Worm (Caenorhabditis elegans) whole organism, late embryonic: ENCODE data around the gene C39E9.8.

ENCODE experiments used
- C38D4.7 ChIP-seq: fragments of 200-800 bp; sonication (Bioruptor generic); optimal IDR thresholded peaks from 2 replicates; lab custom pipeline; 2018; ENCODE audit warnings: mild to moderate bottlenecking, missing genetic modification characterization, moderate library complexity, missing compliant biosample characterization
- F13H6.1 ChIP-seq: sonication (generic microtip); optimal IDR thresholded peaks from 2 replicates; lab custom pipeline; 2016; ENCODE audit warnings: missing genetic modification characterization, missing compliant biosample characterization
- K02D7.2 ChIP-seq: sonication (generic microtip); optimal IDR thresholded peaks from 2 replicates; lab custom pipeline; 2017; ENCODE audit warnings: mild to moderate bottlenecking, missing genetic modification characterization, missing compliant biosample characterization
- T23F11.4 ChIP-seq: fragments of 200-800 bp; sonication (Bioruptor generic); optimal IDR thresholded peaks from 2 replicates; lab custom pipeline; 2018; ENCODE audit warnings: mild to moderate bottlenecking, missing genetic modification characterization, missing compliant biosample characterization
- ama-1 ChIP-seq: fragments of 150-350 bp; optimal IDR thresholded peaks from 2 replicates; lab custom pipeline; 2014
- ceh-14 ChIP-seq: sonication (generic microtip); optimal IDR thresholded peaks from 2 replicates; lab custom pipeline; 2016; ENCODE audit warnings: missing genotype, missing genetic modification characterization, missing compliant biosample characterization
- ceh-2 ChIP-seq: sonication (generic microtip); optimal IDR thresholded peaks from 2 replicates; lab custom pipeline; 2016; ENCODE audit warnings: missing genotype, missing genetic modification characterization, missing compliant biosample characterization
- ceh-22 ChIP-seq: sonication (generic microtip); optimal IDR thresholded peaks from 2 replicates; lab custom pipeline; 2017; ENCODE audit warnings: missing biosample characterization, missing genetic modification characterization
- ceh-24 ChIP-seq: sonication (generic microtip); optimal IDR thresholded peaks from 2 replicates; lab custom pipeline; 2016; ENCODE audit warnings: mild to moderate bottlenecking, missing genetic modification characterization, missing compliant biosample characterization
- ceh-31 ChIP-seq: sonication (generic microtip); optimal IDR thresholded peaks from 2 replicates; lab custom pipeline; 2016; ENCODE audit warnings: missing genetic modification characterization, missing compliant biosample characterization
- ceh-34 ChIP-seq: sonication (generic microtip); optimal IDR thresholded peaks from 2 replicates; lab custom pipeline; 2016; ENCODE audit warnings: mild to moderate bottlenecking, missing genetic modification characterization, missing compliant biosample characterization
- ceh-48 ChIP-seq: sonication (generic microtip); optimal IDR thresholded peaks from 2 replicates; lab custom pipeline; 2016; ENCODE audit warnings: missing genetic modification characterization, inconsistent platforms, missing compliant biosample characterization
- ceh-6 ChIP-seq: fragments of 200-800 bp; sonication (Bioruptor generic); optimal IDR thresholded peaks from 2 replicates; lab custom pipeline; 2018; ENCODE audit warnings: mild to moderate bottlenecking, missing genetic modification characterization, missing compliant biosample characterization
- ceh-9 ChIP-seq: sonication (generic microtip); optimal IDR thresholded peaks from 2 replicates; lab custom pipeline; 2016; ENCODE audit warnings: mild to moderate bottlenecking, missing genetic modification characterization, inconsistent platforms, missing compliant biosample characterization
- dmd-4 ChIP-seq: sonication (generic microtip); optimal IDR thresholded peaks from 2 replicates; lab custom pipeline; 2016; ENCODE audit warnings: borderline replicate concordance, missing genetic modification characterization, missing compliant biosample characterization
- elt-2 ChIP-seq: sonication (generic microtip); optimal IDR thresholded peaks from 2 replicates; lab custom pipeline; 2016; ENCODE audit warnings: missing genetic modification reagents, missing genetic modification characterization, missing compliant biosample characterization
- fkh-6 ChIP-seq: sonication (generic microtip); optimal IDR thresholded peaks from 2 replicates; lab custom pipeline; 2016; ENCODE audit warnings: missing genetic modification characterization, missing compliant biosample characterization
- gmeb-2 ChIP-seq: sonication (generic microtip); optimal IDR thresholded peaks from 2 replicates; lab custom pipeline; 2016; ENCODE audit warnings: missing genetic modification characterization, inconsistent platforms, missing compliant biosample characterization
- hlh-6 ChIP-seq: sonication (generic microtip); optimal IDR thresholded peaks from 2 replicates; lab custom pipeline; 2016; ENCODE audit warnings: missing genotype, missing genetic modification characterization, missing compliant biosample characterization
- hlh-8 ChIP-seq: sonication (generic microtip); optimal IDR thresholded peaks from 2 replicates; lab custom pipeline; 2016; ENCODE audit warnings: missing genotype, missing genetic modification characterization, missing compliant biosample characterization
- mec-3 ChIP-seq: sonication (generic microtip); optimal IDR thresholded peaks from 2 replicates; lab custom pipeline; 2016; ENCODE audit warnings: borderline replicate concordance, missing genetic modification characterization, missing compliant biosample characterization
- nhr-11 ChIP-seq: fragments of 150-350 bp; optimal IDR thresholded peaks from 2 replicates; lab custom pipeline; 2014; ENCODE audit warnings: missing biosample characterization, missing genetic modification characterization
- npax-4 ChIP-seq: sonication (generic microtip); optimal IDR thresholded peaks from 2 replicates; lab custom pipeline; 2016; ENCODE audit warnings: missing genetic modification characterization, missing compliant biosample characterization
- pag-3 ChIP-seq: sonication (generic microtip); optimal IDR thresholded peaks from 2 replicates; lab custom pipeline; 2016; ENCODE audit warnings: missing compliant biosample characterization, missing genetic modification characterization, borderline replicate concordance
- pqm-1 ChIP-seq: sonication (generic microtip); optimal IDR thresholded peaks from 2 replicates; lab custom pipeline; 2016; ENCODE audit warnings: missing genetic modification characterization, missing compliant biosample characterization
- pros-1 ChIP-seq: fragments of 150-350 bp; optimal IDR thresholded peaks from 2 replicates; lab custom pipeline; 2014; ENCODE audit warnings: missing biosample characterization, missing genetic modification reagents, missing genetic modification characterization
- rnt-1 ChIP-seq: sonication (generic microtip); optimal IDR thresholded peaks from 2 replicates; lab custom pipeline; 2016; ENCODE audit warnings: missing genetic modification characterization, missing compliant biosample characterization
- sox-2 ChIP-seq: fragments of 200-800 bp; sonication (Bioruptor generic); IDR thresholded peaks from 2 replicates; pipeline ENCODE4 v1.3.6; 2022; ENCODE audit warnings: missing genetic modification reagents, missing genetic modification characterization, missing compliant biosample characterization
- sox-4 ChIP-seq: sonication (generic microtip); optimal IDR thresholded peaks from 2 replicates; lab custom pipeline; 2017; ENCODE audit warnings: mild to moderate bottlenecking, missing genetic modification characterization, inconsistent platforms, missing compliant biosample characterization
- syd-9 ChIP-seq: sonication (generic microtip); optimal IDR thresholded peaks from 2 replicates; lab custom pipeline; 2016; ENCODE audit warnings: mild to moderate bottlenecking, missing genetic modification characterization, moderate library complexity, missing compliant biosample characterization
- tbx-2 ChIP-seq: sonication (generic microtip); optimal IDR thresholded peaks from 2 replicates; lab custom pipeline; 2016; ENCODE audit warnings: missing genetic modification characterization, missing compliant biosample characterization
- unc-55 ChIP-seq: sonication (generic microtip); optimal IDR thresholded peaks from 2 replicates; lab custom pipeline; 2017; ENCODE audit warnings: missing biosample characterization, missing genetic modification reagents, missing genetic modification characterization
- unc-86 ChIP-seq: sonication (generic microtip); optimal IDR thresholded peaks from 2 replicates; lab custom pipeline; 2016; ENCODE audit warnings: missing genetic modification characterization, missing compliant biosample characterization
- zip-5 ChIP-seq: sonication (generic microtip); optimal IDR thresholded peaks from 2 replicates; lab custom pipeline; 2016; ENCODE audit warnings: missing genetic modification characterization, missing compliant biosample characterization
- ztf-16 ChIP-seq: sonication (generic microtip); optimal IDR thresholded peaks from 2 replicates; lab custom pipeline; 2017; ENCODE audit warnings: missing genetic modification characterization, missing compliant biosample characterization

C39E9.8 gene

DNA sequence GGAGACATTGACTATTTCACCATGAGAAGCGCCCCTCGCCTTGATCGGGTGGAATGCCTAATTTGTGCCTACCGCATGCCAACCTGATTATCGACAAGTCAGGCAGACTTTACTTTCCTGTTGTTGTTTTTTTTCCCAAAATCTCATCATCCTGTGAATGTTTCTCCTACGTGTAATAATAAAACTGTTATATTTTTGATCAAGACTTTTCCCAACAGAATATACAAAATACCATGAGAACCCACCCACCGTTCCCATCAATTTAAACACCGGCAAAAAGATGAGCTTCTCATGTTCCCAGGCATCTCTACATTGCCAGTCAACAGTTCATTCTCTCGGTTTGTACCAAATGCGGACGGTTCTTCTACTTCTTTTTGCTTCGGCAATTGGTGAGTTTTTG lies 32.4 kb upstream of the C39E9.8 start, which contains the start of gene scl-9:
TSS of gene scl-9 (plus strand) at position 301 of the 400 bp plus-strand sequence.
- TF ChIP-seq F13H6.1 (no peak), syd-9 (no peak), pros-1 (tag; lab: Kevin White, UChicago) (no peak), ztf-16 (tag; lab: Kevin White, UChicago) (no peak), sox-2 (no peak)

DNA sequence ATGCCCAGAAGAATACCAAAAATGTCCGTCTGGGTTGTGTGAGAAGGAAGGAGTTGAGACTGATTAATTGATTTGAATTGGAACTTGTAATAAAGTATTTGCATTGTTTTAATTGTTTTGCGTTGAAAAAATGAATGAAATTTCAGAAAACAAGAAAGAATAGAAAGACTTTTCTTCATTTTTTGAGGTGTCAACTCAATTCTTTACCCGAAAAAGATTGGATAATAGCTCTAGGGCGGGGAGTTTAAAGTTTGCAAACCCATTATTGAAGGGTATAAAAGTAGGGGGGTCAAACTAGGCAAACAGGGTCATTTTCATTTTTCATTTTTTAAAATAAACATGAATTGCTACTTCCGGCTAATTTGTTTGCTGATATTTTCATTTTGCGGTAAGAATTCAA lies 31.1 kb upstream of the C39E9.8 start, which contains the start of gene scl-10:
TSS of gene scl-10 (plus strand) at position 301 of the 400 bp plus-strand sequence.
- TF ChIP-seq unc-86 (tag; lab: Kevin White, UChicago) (no peak), hlh-6 (no peak), ceh-48 (no peak), gmeb-2 (tag; lab: Kevin White, UChicago) (no peak), ceh-14 (no peak), npax-4 (no peak), ama-1 (lab: Kevin White, UChicago) (no peak), ceh-2 (no peak), mec-3 (tag; lab: Kevin White, UChicago) (no peak), unc-55 (no peak), rnt-1 (no peak), ceh-31 (tag; lab: Kevin White, UChicago) (no peak), zip-5 (tag; lab: Kevin White, UChicago) (no peak), nhr-11 (tag; lab: Kevin White, UChicago) (no peak), pqm-1 (tag; lab: Kevin White, UChicago) (no peak), ceh-9 (tag; lab: Kevin White, UChicago) (no peak), ceh-34 (no peak)

DNA sequence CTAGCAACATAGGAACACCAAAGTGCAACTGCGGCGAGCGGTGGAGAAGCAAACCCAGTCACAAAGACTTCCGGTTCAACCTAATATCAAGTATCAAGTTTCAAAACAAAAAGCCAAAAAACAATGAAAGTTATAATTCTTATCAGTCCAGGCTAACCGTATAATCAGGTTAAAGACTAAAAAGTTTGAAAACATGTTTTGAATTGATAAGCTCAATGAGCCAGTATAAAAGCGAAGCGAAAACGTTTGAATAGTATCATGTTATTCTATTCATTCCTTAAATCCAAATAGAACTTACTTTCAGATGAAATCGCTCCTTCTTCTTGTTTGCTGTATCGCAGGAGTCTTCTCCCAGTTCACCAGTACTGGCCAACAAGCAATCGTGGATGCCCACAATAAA lies 28.2 kb upstream of the C39E9.8 start, which contains the start of gene scl-11:
TSS of gene scl-11 (plus strand) at position 301 of the 400 bp plus-strand sequence.
- TF ChIP-seq ceh-22 (tag; lab: Kevin White, UChicago) (no peak), elt-2 (tag; lab: Kevin White, UChicago) (no peak), pag-3 (no peak), unc-86 (tag; lab: Kevin White, UChicago) (no peak), ceh-24 (no peak), ceh-9 (tag; lab: Kevin White, UChicago) (no peak), sox-4 (tag; lab: Kevin White, UChicago) (no peak)

DNA sequence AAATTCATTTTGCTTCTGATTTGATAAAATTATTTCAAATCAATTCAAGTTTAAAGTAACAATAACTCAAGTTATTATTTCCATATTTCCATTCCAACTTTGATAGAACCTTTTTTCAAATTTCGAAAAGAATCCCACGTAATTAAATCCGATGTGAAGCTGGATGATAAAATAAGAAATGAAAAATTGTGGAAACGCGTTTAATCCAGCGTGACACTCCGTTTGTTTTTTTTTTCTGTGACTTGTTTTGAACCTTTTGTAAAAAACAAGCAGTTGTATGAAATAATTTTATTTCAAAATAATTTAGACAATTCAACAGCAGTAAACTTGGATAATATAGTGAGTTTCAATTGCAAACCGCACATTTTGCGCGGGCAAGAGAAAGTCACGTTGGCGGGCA lies 26.7 kb upstream of the C39E9.8 start, which contains the start of gene F49E11.7:
TSS of gene F49E11.7 (plus strand) at position 301 of the 400 bp plus-strand sequence.
- TF ChIP-seq dmd-4 (tag; lab: Kevin White, UChicago) (no peak), fkh-6 (tag; lab: Kevin White, UChicago) (no peak), T23F11.4 (no peak)
- TF ChIP-seq, all 69 proteins: peak for 0

DNA sequence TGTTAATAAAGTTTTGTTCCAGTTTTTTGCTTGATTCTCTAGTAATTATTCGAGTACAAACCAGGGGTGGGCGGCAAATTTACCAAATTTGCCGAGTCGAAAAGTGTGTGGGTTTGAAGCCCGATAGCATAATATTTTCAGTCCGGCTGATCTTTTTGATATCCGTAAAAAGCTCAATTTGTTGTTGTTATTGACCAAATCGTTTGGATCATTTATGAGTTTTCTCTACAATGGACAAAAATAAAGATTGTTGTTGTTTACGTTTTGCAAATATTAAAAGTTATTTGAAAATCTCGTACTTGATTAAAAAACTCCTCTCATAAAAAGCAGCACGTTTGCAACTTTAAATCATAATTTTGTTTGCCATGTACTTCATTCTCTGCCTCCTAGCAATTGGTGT lies 23.2 kb upstream of the C39E9.8 start, which contains the start of gene scl-1:
TSS of gene scl-1 (plus strand) at position 301 of the 400 bp plus-strand sequence.
- TF ChIP-seq ceh-34 (no peak), C38D4.7 (GFP tag; lab: Kevin White, UChicago) (no peak), tbx-2 (tag; lab: Kevin White, UChicago) (no peak), hlh-8 (tag; lab: Kevin White, UChicago) (no peak), ceh-6 (GFP tag; lab: Kevin White, UChicago) (no peak), ztf-16 (tag; lab: Kevin White, UChicago) (no peak), K02D7.2 (tag; lab: Kevin White, UChicago) (no peak)
